Fruit fly (Drosophila melanogaster) Kc167 (cell line): ENCODE measurements around the gene CG10809.

Experiments used
- Myc ChIP-seq: fragments of >200 bp; optimal IDR thresholded peaks from 2 replicates; lab custom pipeline; 2017; ENCODE audit warnings: missing external identifiers
- Sin3A ChIP-seq: fragments of >200 bp; optimal IDR thresholded peaks from 2 replicates; lab custom pipeline; 2018; ENCODE audit warnings: missing external identifiers
- h ChIP-seq: fragments of >200 bp; optimal IDR thresholded peaks from 3 replicates; lab custom pipeline; 2018; ENCODE audit warnings: missing external identifiers
- insv ChIP-seq: fragments of >200 bp; optimal IDR thresholded peaks from 3 replicates; lab custom pipeline; 2018; ENCODE audit warnings: missing external identifiers
- psq ChIP-seq: fragments of >200 bp; optimal IDR thresholded peaks from 2 replicates; lab custom pipeline; 2017; ENCODE audit warnings: missing external identifiers
- ttk ChIP-seq: sonication (Bioruptor generic); optimal IDR thresholded peaks from 2 replicates; lab custom pipeline; 2017; ENCODE audit warnings: missing external identifiers

dm6 chr3L:9848744-9849143, 10.9 kb downstream of the CG10809 start:
- no peak for TF ChIP-seq Sin3A (lab: Kevin White, UChicago)
- no peak for TF ChIP-seq insv
- TF ChIP-seq Myc (lab: Kevin White, UChicago): no peak
- TF ChIP-seq ttk: no peak
- TF ChIP-seq psq (lab: Kevin White, UChicago): no peak
- no peak for TF ChIP-seq h (lab: Kevin White, UChicago)
